Worm (Caenorhabditis elegans) whole organism, L2 larva: ENCODE data around the gene Y53G8AM.6.

Experiments used
- C34F6.9 ChIP-seq: fragments of 150-350 bp; optimal IDR thresholded peaks from 2 replicates; lab custom pipeline; 2014; ENCODE audit warnings: missing biosample characterization, missing genetic modification characterization
- F13H6.1 ChIP-seq: sonication (generic microtip); optimal IDR thresholded peaks from 2 replicates; lab custom pipeline; 2016; ENCODE audit warnings: missing genetic modification characterization, missing compliant biosample characterization
- R02D3.7 ChIP-seq: fragments of 150-350 bp; optimal IDR thresholded peaks from 2 replicates; lab custom pipeline; 2014; ENCODE audit warnings: missing biosample characterization, missing genetic modification characterization
- Y55F3AM.14 ChIP-seq: fragments of 200-800 bp; sonication (Bioruptor generic); optimal IDR thresholded peaks from 2 replicates; lab custom pipeline; 2018; ENCODE audit warnings: mild to moderate bottlenecking, missing genetic modification characterization, missing compliant biosample characterization
- ZK546.5 ChIP-seq: sonication (generic microtip); optimal IDR thresholded peaks from 2 replicates; lab custom pipeline; 2017; ENCODE audit warnings: missing biosample characterization, missing genetic modification characterization
- alr-1 ChIP-seq: fragments of 150-350 bp; optimal IDR thresholded peaks from 2 replicates; lab custom pipeline; 2014; ENCODE audit warnings: missing biosample characterization, missing genetic modification characterization
- aly-2 ChIP-seq: fragments of 150-350 bp; optimal IDR thresholded peaks from 2 replicates; lab custom pipeline; 2014; ENCODE audit warnings: missing biosample characterization, missing genetic modification characterization
- ama-1 ChIP-seq: fragments of 150-350 bp; optimal IDR thresholded peaks from 2 replicates; lab custom pipeline; 2018; ENCODE audit warnings: inconsistent platforms
- blmp-1 ChIP-seq: sonication (generic microtip); optimal IDR thresholded peaks from 2 replicates; lab custom pipeline; 2017; ENCODE audit warnings: missing genetic modification characterization, mild to moderate bottlenecking, missing compliant biosample characterization, antibody characterized with exemption, moderate library complexity; ENCODE audit not compliant: insufficient read depth
- ceh-16 ChIP-seq: fragments of 150-350 bp; optimal IDR thresholded peaks from 2 replicates; lab custom pipeline; 2014; ENCODE audit warnings: missing biosample characterization, missing genetic modification characterization
- ceh-82 ChIP-seq: fragments of 150-350 bp; optimal IDR thresholded peaks from 2 replicates; lab custom pipeline; 2014; ENCODE audit warnings: missing biosample characterization, missing genetic modification characterization
- crh-2 ChIP-seq: sonication (generic microtip); optimal IDR thresholded peaks from 2 replicates; lab custom pipeline; 2017; ENCODE audit warnings: missing biosample characterization, missing genetic modification characterization
- dmd-4 ChIP-seq: sonication (generic microtip); optimal IDR thresholded peaks from 2 replicates; lab custom pipeline; 2017; ENCODE audit warnings: missing biosample characterization, missing genetic modification characterization
- egl-27 ChIP-seq: sonication (generic microtip); optimal IDR thresholded peaks from 3 replicates; lab custom pipeline; 2017; ENCODE audit warnings: missing biosample characterization, missing genetic modification reagents, missing genetic modification characterization
- elt-1 ChIP-seq: fragments of 150-350 bp; optimal IDR thresholded peaks from 2 replicates; lab custom pipeline; 2014; ENCODE audit warnings: missing biosample characterization, missing genetic modification characterization
- elt-3 ChIP-seq: sonication (generic microtip); optimal IDR thresholded peaks from 2 replicates; lab custom pipeline; 2017; ENCODE audit warnings: missing biosample characterization, missing genetic modification characterization
- fos-1 ChIP-seq: fragments of 150-350 bp; optimal IDR thresholded peaks from 2 replicates; lab custom pipeline; 2014; ENCODE audit warnings: missing biosample characterization, missing genetic modification characterization
- gmeb-1 ChIP-seq: fragments of 150-350 bp; optimal IDR thresholded peaks from 2 replicates; lab custom pipeline; 2014; ENCODE audit warnings: missing biosample characterization, missing genetic modification characterization
- lin-11 ChIP-seq: fragments of 150-350 bp; sonication (generic microtip); optimal IDR thresholded peaks from 2 replicates; lab custom pipeline; 2014; ENCODE audit warnings: missing biosample characterization, missing genetic modification characterization, inconsistent platforms, mixed read lengths
- lin-13 ChIP-seq: fragments of 150-350 bp; optimal IDR thresholded peaks from 2 replicates; lab custom pipeline; 2014; ENCODE audit warnings: missing biosample characterization, missing genetic modification reagents, missing genetic modification characterization
- lin-39 ChIP-seq: fragments of 150-350 bp; optimal IDR thresholded peaks from 2 replicates; lab custom pipeline; 2014; ENCODE audit warnings: missing biosample characterization, missing genetic modification reagents, missing genetic modification characterization
- lsy-2 ChIP-seq, 2 experiments: fragments of 150-350 bp in 1 of 2; sonication (generic microtip) in 1 of 2; optimal IDR thresholded peaks; 2 replicates each; lab custom pipeline; 2014 to 2017; ENCODE audit warnings: missing biosample characterization in 2 of 2, missing genetic modification characterization in 2 of 2
- mab-5 ChIP-seq: fragments of 150-350 bp; optimal IDR thresholded peaks from 2 replicates; lab custom pipeline; 2014; ENCODE audit warnings: missing biosample characterization, missing genetic modification characterization
- mbf-1 ChIP-seq: sonication (generic microtip); optimal IDR thresholded peaks from 2 replicates; lab custom pipeline; 2017; ENCODE audit warnings: missing biosample characterization, missing genetic modification characterization
- mdl-1 ChIP-seq, 2 experiments: fragments of 150-350 bp in 1 of 2; sonication (generic microtip) in 1 of 2; optimal IDR thresholded peaks; 2 replicates each; lab custom pipeline; 2017; ENCODE audit warnings: missing biosample characterization in 2 of 2, missing genetic modification characterization in 2 of 2
- nhr-10 ChIP-seq: sonication (generic microtip); optimal IDR thresholded peaks from 2 replicates; lab custom pipeline; 2017; ENCODE audit warnings: missing biosample characterization, missing genetic modification characterization
- nhr-11 ChIP-seq: fragments of 150-350 bp; optimal IDR thresholded peaks from 2 replicates; lab custom pipeline; 2014; ENCODE audit warnings: missing biosample characterization, missing genetic modification characterization
- nhr-12 ChIP-seq: fragments of 150-350 bp; optimal IDR thresholded peaks from 2 replicates; lab custom pipeline; 2014; ENCODE audit warnings: missing biosample characterization, missing genetic modification characterization
- nhr-129 ChIP-seq: fragments of 150-350 bp; optimal IDR thresholded peaks from 2 replicates; lab custom pipeline; 2014; ENCODE audit warnings: missing biosample characterization, missing genetic modification characterization
- nhr-21 ChIP-seq: fragments of 150-350 bp; optimal IDR thresholded peaks from 2 replicates; lab custom pipeline; 2014; ENCODE audit warnings: missing biosample characterization, missing genetic modification characterization
- nhr-23 ChIP-seq: fragments of 150-350 bp; optimal IDR thresholded peaks from 2 replicates; lab custom pipeline; 2014; ENCODE audit warnings: missing biosample characterization, missing genetic modification reagents, missing genetic modification characterization
- nhr-237 ChIP-seq: fragments of 150-350 bp; optimal IDR thresholded peaks from 2 replicates; lab custom pipeline; 2014; ENCODE audit warnings: missing biosample characterization, missing genetic modification characterization
- nhr-25 ChIP-seq: fragments of 150-350 bp; sonication (generic microtip); optimal IDR thresholded peaks from 3 replicates; lab custom pipeline; 2014; ENCODE audit warnings: missing biosample characterization, missing genetic modification characterization
- nhr-6 ChIP-seq: fragments of 150-350 bp; optimal IDR thresholded peaks from 2 replicates; lab custom pipeline; 2014; ENCODE audit warnings: missing biosample characterization, missing genetic modification characterization
- nhr-77 ChIP-seq: fragments of 150-350 bp; optimal IDR thresholded peaks from 2 replicates; lab custom pipeline; 2014; ENCODE audit warnings: missing biosample characterization, missing genetic modification characterization
- peb-1 ChIP-seq: fragments of 150-350 bp; optimal IDR thresholded peaks from 2 replicates; lab custom pipeline; 2014; ENCODE audit warnings: missing biosample characterization, missing genetic modification characterization
- sem-4 ChIP-seq: fragments of 150-350 bp; optimal IDR thresholded peaks from 2 replicates; lab custom pipeline; 2014; ENCODE audit warnings: missing biosample characterization, missing genetic modification reagents, missing genetic modification characterization
- skn-1 ChIP-seq: sonication (generic microtip); optimal IDR thresholded peaks from 2 replicates; lab custom pipeline; 2017; ENCODE audit warnings: missing biosample characterization, missing genetic modification characterization
- sma-3 ChIP-seq: sonication (generic microtip); optimal IDR thresholded peaks from 2 replicates; lab custom pipeline; 2016; ENCODE audit warnings: missing genetic modification reagents, missing genetic modification characterization, missing compliant biosample characterization
- sma-9 ChIP-seq, 2 experiments: fragments of 150-350 bp in 1 of 2; sonication (generic microtip) in 1 of 2; optimal IDR thresholded peaks; 2 replicates each; lab custom pipeline; 2014 to 2016; ENCODE audit warnings: missing genetic modification characterization in 2 of 2, mild to moderate bottlenecking in 1 of 2, missing biosample characterization in 1 of 2, missing compliant biosample characterization in 1 of 2, missing genetic modification reagents in 1 of 2, moderate library complexity in 1 of 2
- snpc-4 ChIP-seq: fragments of 150-350 bp; optimal IDR thresholded peaks from 2 replicates; lab custom pipeline; 2014; ENCODE audit warnings: missing biosample characterization, missing genetic modification characterization
- unc-39 ChIP-seq: fragments of 150-350 bp; optimal IDR thresholded peaks from 2 replicates; lab custom pipeline; 2014; ENCODE audit warnings: missing biosample characterization, missing genetic modification characterization
- unc-55 ChIP-seq: fragments of 150-350 bp; sonication (generic microtip); optimal IDR thresholded peaks from 3 replicates; lab custom pipeline; 2014; ENCODE audit warnings: missing biosample characterization, missing genetic modification reagents, missing genetic modification characterization
- unc-62 ChIP-seq: fragments of 150-350 bp; optimal IDR thresholded peaks from 2 replicates; lab custom pipeline; 2014; ENCODE audit warnings: missing biosample characterization, missing genetic modification reagents, missing genetic modification characterization
- zag-1 ChIP-seq: fragments of 150-350 bp; optimal IDR thresholded peaks from 2 replicates; lab custom pipeline; 2014; ENCODE audit warnings: missing biosample characterization, missing genetic modification characterization
- ztf-1 ChIP-seq: fragments of 200-800 bp; sonication (Bioruptor generic); conservative IDR thresholded peaks from 2 replicates; pipeline ENCODE4 v1.3.6; 2022; ENCODE audit warnings: missing genetic modification characterization, missing compliant biosample characterization
- ztf-11 ChIP-seq: sonication (generic microtip); optimal IDR thresholded peaks from 2 replicates; lab custom pipeline; 2017; ENCODE audit warnings: missing biosample characterization, missing genetic modification characterization
- ztf-4 ChIP-seq: fragments of 150-350 bp; optimal IDR thresholded peaks from 2 replicates; lab custom pipeline; 2014; ENCODE audit warnings: missing biosample characterization, missing genetic modification characterization

The Y53G8AM.6 gene

DNA sequence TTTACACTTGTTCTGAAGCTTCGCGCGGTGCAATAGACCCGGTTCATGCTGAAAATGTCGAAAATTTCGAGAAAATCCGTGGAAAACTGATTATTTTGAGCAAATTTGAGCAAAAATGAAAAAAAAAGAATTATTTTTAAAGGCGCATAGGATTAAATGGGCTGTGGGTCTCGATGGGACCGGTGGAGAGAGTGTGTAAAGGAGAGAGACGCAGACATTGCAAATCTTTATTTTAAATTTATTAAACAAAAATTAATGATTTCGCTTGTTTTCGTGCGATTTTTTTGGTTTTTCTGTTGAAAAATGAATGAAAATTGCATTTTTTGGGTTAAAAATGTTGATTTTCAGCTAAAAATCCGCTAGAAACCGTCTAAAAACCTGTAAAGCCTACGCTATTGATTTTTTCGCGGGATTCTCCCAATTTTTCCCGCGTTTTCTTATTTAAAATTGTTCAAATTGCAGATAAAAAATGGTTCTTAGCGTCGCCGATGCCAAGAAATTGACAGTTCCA lies 34.7 kb upstream of the Y53G8AM.6 start, which contains the start of the genes Y53G8AR.8 and Y53G8AR.6:
TSS of gene Y53G8AR.8 (minus strand) at position 48 of the 511 bp plus-strand sequence.
TSS of gene Y53G8AR.6 (plus strand) at position 461 of the 511 bp plus-strand sequence.
- peak; percentile 52 for TF ChIP-seq gmeb-1
- peak; percentile 32 for TF ChIP-seq unc-55
- TF ChIP-seq lin-13 (GFP tag; lab: Kevin White, UChicago): peak; percentile 34
- peak; percentile 48 for TF ChIP-seq C34F6.9 (tag; lab: Kevin White, UChicago)
- TF ChIP-seq ztf-4 (tag; lab: Kevin White, UChicago): no peak
- TF ChIP-seq lsy-2 (tag; optimal IDR thresholded peaks at IDR 0.05; lab: Kevin White, UChicago): peak; percentile 4 to 57
- no peak for TF ChIP-seq peb-1

DNA sequence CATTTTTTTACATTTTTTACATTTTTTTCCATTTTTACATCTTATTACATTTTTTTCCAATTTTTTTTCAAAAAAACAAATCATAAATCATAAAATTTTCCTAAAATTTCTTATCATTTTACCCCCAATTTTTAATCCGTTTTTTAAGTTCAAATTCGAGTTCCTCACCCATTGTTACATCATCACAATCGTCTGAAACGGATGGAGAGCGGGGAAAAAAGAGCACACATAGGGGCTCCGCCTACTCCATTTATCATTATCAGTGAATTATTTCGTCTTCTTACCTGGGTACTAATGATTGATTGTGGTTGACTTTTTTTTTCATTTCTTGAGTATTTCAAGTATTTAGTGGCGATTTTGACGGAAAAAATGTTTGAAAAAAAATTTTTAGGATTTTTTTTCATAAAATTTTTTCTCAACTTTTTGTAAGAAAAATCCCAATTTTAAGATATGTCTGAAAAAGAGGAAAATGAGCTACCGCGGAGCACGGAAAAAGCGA lies 22.3 kb upstream of the Y53G8AM.6 start, which contains the start of gene mfsd-8:
TSS of gene mfsd-8 (plus strand) at position 449 of the 499 bp plus-strand sequence.
- TF ChIP-seq fos-1 (tag; lab: Kevin White, UChicago): peak; percentile 82
- TF ChIP-seq crh-2 (tag; lab: Kevin White, UChicago): peak; percentile 3
- no peak for TF ChIP-seq nhr-12 (tag; lab: Kevin White, UChicago)

DNA sequence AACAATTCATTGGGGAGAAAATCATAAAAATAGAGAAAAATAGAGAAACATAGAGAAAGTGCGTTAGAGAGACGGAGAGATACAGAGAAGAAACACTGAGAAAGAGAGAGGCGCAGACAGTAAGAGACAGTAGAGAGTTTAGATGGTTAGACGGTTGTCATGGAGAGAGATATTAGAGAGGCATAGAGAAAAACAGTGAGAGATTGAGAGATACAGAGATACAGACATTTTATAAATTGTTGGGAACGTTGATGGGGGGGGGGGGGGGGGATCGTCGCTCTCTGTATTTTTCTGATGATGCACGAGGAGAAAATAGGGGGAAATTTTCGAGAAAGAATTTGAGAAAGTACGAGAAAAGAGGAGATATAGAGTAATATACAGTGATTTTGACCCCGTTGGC lies 19.7 kb upstream of the Y53G8AM.6 start:
- TF ChIP-seq ztf-4 (tag; lab: Kevin White, UChicago) (peak; percentile 55), C34F6.9 (tag; lab: Kevin White, UChicago) (peak; percentile 92), elt-3 (tag; lab: Kevin White, UChicago) (no peak), ceh-16 (tag; lab: Kevin White, UChicago) (no peak), mdl-1 (tag; optimal IDR thresholded peaks at IDR 0.05; lab: Kevin White, UChicago) (no peak), ztf-11 (no peak), skn-1 (no peak), dmd-4 (no peak), nhr-12 (tag; lab: Kevin White, UChicago) (no peak), unc-62 (GFP tag; lab: Kevin White, UChicago) (no peak), egl-27 (peak; percentile 42), gmeb-1 (peak; percentile 85), nhr-10 (tag; lab: Kevin White, UChicago) (no peak), lin-11 (no peak), zag-1 (tag; lab: Kevin White, UChicago) (no peak), mab-5 (tag; lab: Kevin White, UChicago) (peak; percentile 65), peb-1 (no peak), unc-55 (peak; percentile 67), mbf-1 (tag; lab: Kevin White, UChicago) (no peak), sma-9 (GFP tag; optimal IDR thresholded peaks at IDR 0.05; lab: Kevin White, UChicago) (peak; percentile 94), sma-9 (tag; optimal IDR thresholded peaks at IDR 0.05; lab: Kevin White, UChicago) (no peak), F13H6.1 (tag; lab: Kevin White, UChicago) (peak; percentile 83), blmp-1 (peak; percentile 49), fos-1 (tag; lab: Kevin White, UChicago) (peak; percentile 47), nhr-6 (tag; lab: Kevin White, UChicago) (peak; percentile 76), nhr-25 (peak; percentile 94), lin-39 (tag; lab: Kevin White, UChicago) (no peak), aly-2 (tag; lab: Kevin White, UChicago) (no peak), ceh-82 (tag; lab: Kevin White, UChicago) (no peak), nhr-11 (tag; lab: Kevin White, UChicago) (no peak), lin-13 (GFP tag; lab: Kevin White, UChicago) (peak; percentile 76), nhr-237 (tag; lab: Kevin White, UChicago) (peak; percentile 50), Y55F3AM.14 (GFP tag; lab: Kevin White, UChicago) (no peak), nhr-129 (tag; lab: Kevin White, UChicago) (no peak), lsy-2 (tag; optimal IDR thresholded peaks at IDR 0.05; lab: Kevin White, UChicago) (peak; percentile 73 to 89), unc-39 (tag; lab: Kevin White, UChicago) (no peak), elt-1 (tag; lab: Kevin White, UChicago) (no peak), crh-2 (tag; lab: Kevin White, UChicago) (peak; percentile 69), ZK546.5 (tag; lab: Kevin White, UChicago) (no peak), nhr-23 (tag; lab: Kevin White, UChicago) (no peak), sem-4 (peak; percentile 83), nhr-21 (peak; percentile 58), R02D3.7 (tag; lab: Kevin White, UChicago) (no peak), snpc-4 (peak; percentile 6), sma-3 (GFP tag; lab: Kevin White, UChicago) (peak; percentile 88), nhr-77 (tag; lab: Kevin White, UChicago) (no peak), ama-1 (lab: Kevin White, UChicago) (no peak), ztf-1 (GFP tag; lab: Robert Waterston, UW) (no peak), alr-1 (tag; lab: Kevin White, UChicago) (no peak)
- TF ChIP-seq, all 48 proteins: peak for 20
